Fruit fly (Drosophila melanogaster) whole organism, embryonic: Measurements from ENCODE around the gene ebd1.

Experiments
- BEAF-32 ChIP-seq: fragments of 200-800 bp; sonication (Bioruptor generic); optimal IDR thresholded peaks from 3 replicates; lab custom pipeline; 2017; ENCODE audit warnings: missing biosample characterization, missing genetic modification characterization, mild to moderate bottlenecking, moderate library complexity, missing genetic modification reagents
- BtbVII ChIP-seq: fragments of 200-800 bp; sonication (Bioruptor generic); optimal IDR thresholded peaks from 3 replicates; lab custom pipeline; 2017; ENCODE audit warnings: missing biosample characterization, mild to moderate bottlenecking, missing genetic modification characterization
- CG10274 ChIP-seq: fragments of 200-800 bp; sonication (Bioruptor generic); optimal IDR thresholded peaks from 3 replicates; lab custom pipeline; 2017; ENCODE audit warnings: missing biosample characterization, mild to moderate bottlenecking, missing genetic modification characterization
- CG11398 ChIP-seq: fragments of 200-800 bp; sonication (Bioruptor generic); optimal IDR thresholded peaks from 2 replicates; lab custom pipeline; 2016; ENCODE audit warnings: missing biosample characterization, missing genetic modification characterization
- CG11695 ChIP-seq: fragments of 200-800 bp; sonication (Bioruptor generic); IDR thresholded peaks from 3 replicates; pipeline ENCODE4 v1.3.6; 2022; ENCODE audit warnings: missing biosample characterization, missing genetic modification characterization
- CG12219 ChIP-seq: fragments of 200-800 bp; sonication (Bioruptor generic); optimal IDR thresholded peaks from 3 replicates; lab custom pipeline; 2018; ENCODE audit warnings: missing biosample characterization, mild to moderate bottlenecking, missing genetic modification characterization
- CG12942 ChIP-seq: fragments of 200-800 bp; sonication (Bioruptor generic); optimal IDR thresholded peaks from 3 replicates; lab custom pipeline; 2016; ENCODE audit warnings: missing biosample characterization, missing genetic modification characterization
- CG13624 ChIP-seq: fragments of 200-800 bp; sonication (Bioruptor generic); optimal IDR thresholded peaks from 2 replicates; lab custom pipeline; 2016; ENCODE audit warnings: missing biosample characterization, missing genetic modification characterization
- CG14441 ChIP-seq: fragments of 200-800 bp; sonication (Bioruptor generic); IDR thresholded peaks from 2 replicates; pipeline ENCODE4 v1.3.6; 2022; ENCODE audit warnings: missing biosample characterization, missing genetic modification characterization
- CG14965 ChIP-seq: fragments of 200-800 bp; sonication (Bioruptor generic); optimal IDR thresholded peaks from 2 replicates; lab custom pipeline; 2016; ENCODE audit warnings: missing biosample characterization, missing genetic modification characterization, borderline replicate concordance
- CG17359 ChIP-seq: fragments of 200-800 bp; sonication (Bioruptor generic); optimal IDR thresholded peaks from 3 replicates; lab custom pipeline; 2018; ENCODE audit warnings: missing biosample characterization, mild to moderate bottlenecking, missing genetic modification characterization, moderate library complexity
- CG17568 ChIP-seq: fragments of 200-800 bp; sonication (Bioruptor generic); optimal IDR thresholded peaks from 2 replicates; lab custom pipeline; 2018; ENCODE audit warnings: missing biosample characterization, mild to moderate bottlenecking, missing genetic modification characterization, moderate library complexity
- CG17912 ChIP-seq: fragments of 200-800 bp; sonication (Bioruptor generic); optimal IDR thresholded peaks from 2 replicates; lab custom pipeline; 2018; ENCODE audit warnings: missing biosample characterization, mild to moderate bottlenecking, missing genetic modification characterization
- CG2199 ChIP-seq: fragments of 200-800 bp; sonication (Bioruptor generic); IDR thresholded peaks from 3 replicates; pipeline ENCODE4 v1.3.6; 2022; ENCODE audit warnings: missing biosample characterization, missing genetic modification characterization
- CG2712 ChIP-seq: fragments of 200-800 bp; optimal IDR thresholded peaks from 3 replicates; lab custom pipeline; 2019; ENCODE audit warnings: missing biosample characterization, mild to moderate bottlenecking, missing genetic modification characterization, moderate library complexity
- CG34376 ChIP-seq: fragments of 200-800 bp; sonication (Bioruptor generic); optimal IDR thresholded peaks from 2 replicates; lab custom pipeline; 2018; ENCODE audit warnings: missing biosample characterization, mild to moderate bottlenecking, missing genetic modification characterization
- CG4424 ChIP-seq: fragments of 200-800 bp; sonication (Bioruptor generic); optimal IDR thresholded peaks from 3 replicates; lab custom pipeline; 2016; ENCODE audit warnings: missing biosample characterization, missing genetic modification characterization
- CG4730 ChIP-seq: fragments of 200-800 bp; sonication (Bioruptor generic); IDR thresholded peaks from 2 replicates; pipeline ENCODE4 v1.3.6; 2022; ENCODE audit warnings: missing biosample characterization, missing genetic modification characterization
- CG5180 ChIP-seq: fragments of 200-800 bp; sonication (Bioruptor generic); optimal IDR thresholded peaks from 3 replicates; lab custom pipeline; 2017; ENCODE audit warnings: missing biosample characterization, missing genetic modification characterization, mild to moderate bottlenecking, moderate library complexity, missing genetic modification reagents
- CG6683 ChIP-seq: fragments of 200-800 bp; sonication (Bioruptor generic); optimal IDR thresholded peaks from 2 replicates; lab custom pipeline; 2017; ENCODE audit warnings: missing biosample characterization, mild to moderate bottlenecking, missing genetic modification characterization, missing genetic modification reagents
- CG6689 ChIP-seq: fragments of 200-800 bp; sonication (Bioruptor generic); IDR thresholded peaks from 2 replicates; pipeline ENCODE4 v1.3.6; 2022; ENCODE audit warnings: missing biosample characterization, missing genetic modification characterization
- CkIIα-i1 ChIP-seq: fragments of 200-800 bp; sonication (Bioruptor generic); IDR thresholded peaks from 2 replicates; pipeline ENCODE4 v1.3.6; 2022; ENCODE audit warnings: missing biosample characterization, missing genetic modification characterization
- Deaf1 ChIP-seq: fragments of 200-800 bp; optimal IDR thresholded peaks from 3 replicates; lab custom pipeline; 2019; ENCODE audit warnings: missing biosample characterization, mild to moderate bottlenecking, missing genetic modification characterization, moderate library complexity
- E2f1 ChIP-seq: fragments of 200-800 bp; sonication (Bioruptor generic); IDR thresholded peaks from 2 replicates; pipeline ENCODE4 v1.3.6; 2022; ENCODE audit warnings: missing biosample characterization, missing genetic modification characterization
- Ets65A ChIP-seq: fragments of 200-800 bp; sonication (Bioruptor generic); peaks from one replicate; lab custom pipeline; 2016; ENCODE audit warnings: missing biosample characterization, missing genetic modification characterization
- HLH4C ChIP-seq: fragments of 200-800 bp; sonication (Bioruptor generic); IDR thresholded peaks from 3 replicates; pipeline ENCODE4 v1.3.6; 2022; ENCODE audit warnings: missing biosample characterization, missing genetic modification characterization; ENCODE audit not compliant: partially characterized antibody
- Jarid2 ChIP-seq: fragments of 200-800 bp; sonication (Bioruptor generic); optimal IDR thresholded peaks from 3 replicates; lab custom pipeline; 2017; ENCODE audit warnings: mild to moderate bottlenecking, missing biosample characterization, missing genetic modification reagents, missing genetic modification characterization
- MTF-1 ChIP-seq: fragments of 200-800 bp; sonication (Bioruptor generic); optimal IDR thresholded peaks from 2 replicates; lab custom pipeline; 2018; ENCODE audit warnings: missing biosample characterization, mild to moderate bottlenecking, missing genetic modification characterization, borderline replicate concordance
- Mad ChIP-seq: fragments of 200-800 bp; sonication (Bioruptor generic); optimal IDR thresholded peaks from 2 replicates; lab custom pipeline; 2016; ENCODE audit warnings: missing biosample characterization, missing genetic modification characterization
- Nf-YC ChIP-seq: fragments of 200-800 bp; optimal IDR thresholded peaks from 3 replicates; lab custom pipeline; 2019; ENCODE audit warnings: missing biosample characterization, mild to moderate bottlenecking, missing genetic modification characterization, moderate library complexity
- al ChIP-seq: fragments of 200-800 bp; sonication (Bioruptor generic); IDR thresholded peaks from 2 replicates; pipeline ENCODE4 v1.3.6; 2022; ENCODE audit warnings: missing biosample characterization, missing genetic modification characterization
- bowl ChIP-seq: fragments of 200-800 bp; sonication (Bioruptor generic); IDR thresholded peaks from 2 replicates; pipeline ENCODE4 v1.3.6; 2022; ENCODE audit warnings: missing biosample characterization, missing genetic modification characterization
- chinmo ChIP-seq: fragments of 200-800 bp; sonication (Bioruptor generic); IDR thresholded peaks from 4 replicates; pipeline ENCODE4 v1.3.6; 2022; ENCODE audit warnings: missing biosample characterization, missing genetic modification characterization; ENCODE audit not compliant: partially characterized antibody
- chm ChIP-seq: fragments of 200-800 bp; sonication (Bioruptor generic); IDR thresholded peaks from 2 replicates; pipeline ENCODE4 v1.3.6; 2022; ENCODE audit warnings: missing biosample characterization, missing genetic modification characterization
- ci ChIP-seq: fragments of 200-800 bp; sonication (Bioruptor generic); IDR thresholded peaks from 3 replicates; pipeline ENCODE4 v1.3.6; 2022; ENCODE audit warnings: missing biosample characterization, missing genetic modification characterization
- crp ChIP-seq, 2 experiments: fragments of 200-800 bp; sonication (Bioruptor generic); optimal IDR thresholded peaks; 2 replicates in 1 of 2; 3 replicates in 1 of 2; lab custom pipeline; 2017; ENCODE audit warnings: missing biosample characterization in 2 of 2, missing genetic modification characterization in 2 of 2, mild to moderate bottlenecking in 1 of 2, moderate library complexity in 1 of 2
- eve ChIP-seq, 2 experiments: fragments of >200 bp; optimal IDR thresholded peaks; 2 replicates each; lab custom pipeline; 2017; ENCODE audit warnings: missing biosample characterization in 2 of 2, missing genetic modification characterization in 2 of 2
- eyg ChIP-seq: fragments of 200-800 bp; sonication (Bioruptor generic); optimal IDR thresholded peaks from 3 replicates; lab custom pipeline; 2016; ENCODE audit warnings: missing biosample characterization, missing genetic modification characterization
- fd3F ChIP-seq: fragments of 200-800 bp; sonication (Bioruptor generic); optimal IDR thresholded peaks from 2 replicates; lab custom pipeline; 2018; ENCODE audit warnings: missing biosample characterization, mild to moderate bottlenecking, missing genetic modification characterization, moderate library complexity
- fd64A ChIP-seq: fragments of 200-800 bp; sonication (Bioruptor generic); optimal IDR thresholded peaks from 3 replicates; lab custom pipeline; 2018; ENCODE audit warnings: missing biosample characterization, mild to moderate bottlenecking, missing genetic modification characterization
- kni ChIP-seq: fragments of 200-800 bp; sonication (Bioruptor generic); optimal IDR thresholded peaks from 3 replicates; lab custom pipeline; 2017; ENCODE audit warnings: mild to moderate bottlenecking, missing biosample characterization, missing genetic modification reagents, missing genetic modification characterization
- lilli ChIP-seq: fragments of 200-800 bp; sonication (Bioruptor generic); optimal IDR thresholded peaks from 3 replicates; lab custom pipeline; 2016; ENCODE audit warnings: missing biosample characterization, missing genetic modification characterization
- lmd ChIP-seq: fragments of 200-800 bp; sonication (Bioruptor generic); IDR thresholded peaks from 2 replicates; pipeline ENCODE4 v1.3.6; 2022; ENCODE audit warnings: missing biosample characterization, missing genetic modification characterization
- lov ChIP-seq, 2 experiments: fragments of 200-800 bp in 1 of 2; fragments of >200 bp in 1 of 2; sonication (Bioruptor generic) in 1 of 2; IDR thresholded peaks in 1 of 2; optimal IDR thresholded peaks in 1 of 2; 2 replicates in 1 of 2; 3 replicates in 1 of 2; pipeline versions ENCODE4 v1.3.6 to Lab custom; 2017 to 2022; ENCODE audit warnings: missing biosample characterization in 1 of 2, missing genetic modification characterization in 1 of 2
- mirr ChIP-seq: fragments of 200-800 bp; sonication (Bioruptor generic); optimal IDR thresholded peaks from 3 replicates; lab custom pipeline; 2018; ENCODE audit warnings: missing biosample characterization, mild to moderate bottlenecking, missing genetic modification characterization
- pfk ChIP-seq: fragments of 200-800 bp; sonication (Bioruptor generic); optimal IDR thresholded peaks from 2 replicates; lab custom pipeline; 2018; ENCODE audit warnings: missing biosample characterization, mild to moderate bottlenecking, missing genetic modification characterization, moderate library complexity
- ranshi ChIP-seq: fragments of 200-800 bp; sonication (Bioruptor generic); IDR thresholded peaks from 2 replicates; pipeline ENCODE4 v1.3.6; 2022; ENCODE audit warnings: missing biosample characterization, missing genetic modification characterization
- sens ChIP-seq: fragments of 200-800 bp; sonication (Bioruptor generic); peaks from one replicate; lab custom pipeline; 2016; ENCODE audit warnings: missing biosample characterization, missing genetic modification characterization
- zfh1 ChIP-seq: fragments of 200-800 bp; sonication (Bioruptor generic); IDR thresholded peaks from 3 replicates; pipeline ENCODE4 v1.3.6; 2022; ENCODE audit warnings: missing biosample characterization, missing genetic modification characterization

ebd1 gene

dm6 chr3L:639460-640103 is 45.8 kb downstream of the ebd1 start:
- TF ChIP-seq CG5180 (GFP tag; lab: Kevin White, UChicago) (peak; percentile 41), zfh1 (0 out of 3 replicates have a peak, but pooled peaks have one; percentile 16), pfk (GFP tag; lab: Kevin White, UChicago) (no peak), Ets65A (GFP tag; lab: Kevin White, UChicago) (peak; percentile 19), fd3F (no peak), ranshi (GFP tag; lab: Robert Waterston, UW) (peak; percentile 14; the same call in 1 of the 2 replicates), CG14965 (no peak), E2f1 (GFP tag; lab: Robert Waterston, UW) (no peak), CG14441 (GFP tag; lab: Robert Waterston, UW) (peak; percentile 10; the same call in 1 of the 2 replicates), CG10274 (GFP tag; lab: Kevin White, UChicago) (no peak), CG2712 (tag; lab: Kevin White, UChicago) (peak; percentile 7), CG17568 (peak; percentile 30), kni (GFP tag; lab: Kevin White, UChicago) (no peak), CG11398 (GFP tag; lab: Kevin White, UChicago) (peak; percentile 19), HLH4C (GFP tag; lab: Robert Waterston, UW) (0 out of 3 replicates have a peak, but pooled peaks have one; percentile 9), CG17912 (GFP tag; lab: Kevin White, UChicago) (no peak), lilli (peak; percentile 49), eyg (peak; percentile 21), Jarid2 (peak; percentile 69), CG13624 (GFP tag; lab: Kevin White, UChicago) (no peak), CkIIα-i1 (no peak), fd64A (GFP tag; lab: Kevin White, UChicago) (no peak), lmd (GFP tag; lab: Robert Waterston, UW) (no peak), al (GFP tag; lab: Robert Waterston, UW) (no peak), CG6683 (GFP tag; lab: Kevin White, UChicago) (no peak), CG4730 (GFP tag; lab: Robert Waterston, UW) (no peak), Nf-YC (tag; lab: Kevin White, UChicago) (peak; percentile 70), chinmo (peak; percentile 56; the same call in 3 of the 4 replicates), MTF-1 (GFP tag; lab: Kevin White, UChicago) (no peak), sens (GFP tag; lab: Kevin White, UChicago) (peak; percentile 75), crp (GFP tag; optimal IDR thresholded peaks at IDR 0.05; lab: Kevin White, UChicago) (no peak), BtbVII (peak; percentile 51), CG6689 (no peak), Deaf1 (tag; lab: Kevin White, UChicago) (peak; percentile 62), CG34376 (GFP tag; lab: Kevin White, UChicago) (no peak), ci (GFP tag; lab: Robert Waterston, UW) (peak; percentile 48; the same call in 1 of the 3 replicates), mirr (GFP tag; lab: Kevin White, UChicago) (peak; percentile 15), BEAF-32 (GFP tag; lab: Kevin White, UChicago) (no peak), chm (GFP tag; lab: Robert Waterston, UW) (peak; percentile 82), CG12219 (GFP tag; lab: Kevin White, UChicago) (no peak), CG11695 (GFP tag; lab: Robert Waterston, UW) (no peak), CG4424 (GFP tag; lab: Kevin White, UChicago) (no peak), CG2199 (no peak; the same call in 2 of the 3 replicates), bowl (no peak), CG12942 (GFP tag; lab: Kevin White, UChicago) (no peak), eve (GFP tag; optimal IDR thresholded peaks at IDR 0.05; lab: Kevin White, UChicago) (peak in 1 of 2 experiments; percentile 59), CG17359 (tag; lab: Kevin White, UChicago) (peak; percentile 18), Mad (GFP tag; lab: Kevin White, UChicago) (peak; percentile 8), lov (optimal IDR thresholded peaks at IDR 0.05; lab: Kevin White, UChicago) (no peak), lov (GFP tag; IDR thresholded peaks at IDR 0.05; lab: Robert Waterston, UW) (0 out of 3 replicates have a peak, but pooled peaks have one; percentile 30)
